Worm (Caenorhabditis elegans) whole organism, L3 larva: Measurements from ENCODE around the gene C17B7.10.

Experiments
- aly-2 ChIP-seq: fragments of 150-350 bp; optimal IDR thresholded peaks from 2 replicates; lab custom pipeline; 2014; ENCODE audit warnings: missing biosample characterization, missing genetic modification characterization
- ceh-16 ChIP-seq: sonication (generic microtip); optimal IDR thresholded peaks from 2 replicates; lab custom pipeline; 2017; ENCODE audit warnings: missing biosample characterization, missing genetic modification characterization
- ceh-82 ChIP-seq: fragments of 150-350 bp; optimal IDR thresholded peaks from 2 replicates; lab custom pipeline; 2014; ENCODE audit warnings: missing biosample characterization, missing genetic modification characterization
- eor-1 ChIP-seq, 2 experiments: fragments of 150-350 bp; optimal IDR thresholded peaks; 2 replicates each; lab custom pipeline; 2014 to 2018; ENCODE audit warnings: missing biosample characterization in 2 of 2, missing genetic modification characterization in 2 of 2
- nfya-1 ChIP-seq: sonication (generic microtip); optimal IDR thresholded peaks from 2 replicates; lab custom pipeline; 2017; ENCODE audit warnings: missing genetic modification characterization, mild to moderate bottlenecking, missing compliant biosample characterization, antibody characterized with exemption, moderate library complexity; ENCODE audit not compliant: insufficient read depth
- pqm-1 ChIP-seq: fragments of 150-350 bp; optimal IDR thresholded peaks from 2 replicates; lab custom pipeline; 2017; ENCODE audit warnings: missing biosample characterization, missing genetic modification characterization, inconsistent platforms

Gene C17B7.10

DNA sequence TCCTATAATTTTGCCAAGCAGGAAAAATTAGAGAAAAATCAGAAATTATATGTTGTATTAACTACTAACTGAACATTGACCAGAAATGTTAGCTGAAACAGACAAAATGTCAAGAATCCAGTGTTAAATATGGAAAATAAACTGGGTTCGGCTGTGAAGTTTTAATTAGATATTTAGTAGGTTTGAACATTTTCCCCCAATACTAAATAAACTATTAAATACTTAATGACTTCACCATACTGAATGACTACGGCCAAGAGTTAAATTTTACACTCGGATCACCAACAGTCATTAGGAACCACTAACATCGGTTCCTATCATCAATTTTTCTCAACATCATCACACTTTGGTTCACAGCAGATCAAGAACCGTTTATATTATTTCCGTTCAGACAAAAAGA is 46.4 kb downstream of the C17B7.10 start:
- TF ChIP-seq ceh-16 (no peak), nfya-1 (no peak), ceh-82 (tag; lab: Kevin White, UChicago) (no peak), eor-1 (tag; optimal IDR thresholded peaks at IDR 0.05; lab: Kevin White, UChicago) (no peak), pqm-1 (tag; lab: Kevin White, UChicago) (no peak), aly-2 (no peak)
